Fruit fly (Drosophila melanogaster) whole organism, embryonic: ENCODE measurements around the gene Gr63a.

Source experiments
- Bdp1 ChIP-seq: fragments of 200-800 bp; sonication (Bioruptor generic); optimal IDR thresholded peaks from 3 replicates; lab custom pipeline; 2016; ENCODE audit warnings: missing biosample characterization, missing genetic modification characterization
- C15 ChIP-seq: fragments of 200-800 bp; sonication (Bioruptor generic); IDR thresholded peaks from 3 replicates; pipeline ENCODE4 v1.3.6; 2022; ENCODE audit warnings: missing biosample characterization, missing genetic modification characterization
- CG10147 ChIP-seq: fragments of 200-800 bp; sonication (Bioruptor generic); optimal IDR thresholded peaks from 2 replicates; lab custom pipeline; 2019; ENCODE audit warnings: missing biosample characterization, mild to moderate bottlenecking, missing genetic modification characterization, moderate library complexity
- CG10274 ChIP-seq: fragments of 200-800 bp; sonication (Bioruptor generic); optimal IDR thresholded peaks from 3 replicates; lab custom pipeline; 2017; ENCODE audit warnings: missing biosample characterization, mild to moderate bottlenecking, missing genetic modification characterization
- CG13894 ChIP-seq: fragments of 200-800 bp; sonication (Bioruptor generic); optimal IDR thresholded peaks from 3 replicates; lab custom pipeline; 2018; ENCODE audit warnings: missing biosample characterization, mild to moderate bottlenecking, missing genetic modification characterization, moderate library complexity
- CG14441 ChIP-seq: fragments of 200-800 bp; sonication (Bioruptor generic); IDR thresholded peaks from 2 replicates; pipeline ENCODE4 v1.3.6; 2022; ENCODE audit warnings: missing biosample characterization, missing genetic modification characterization
- CG15011 ChIP-seq: fragments of 200-800 bp; sonication (Bioruptor generic); optimal IDR thresholded peaks from 3 replicates; lab custom pipeline; 2018; ENCODE audit warnings: missing biosample characterization, mild to moderate bottlenecking, missing genetic modification characterization
- CG1647 ChIP-seq: fragments of 200-800 bp; sonication (Bioruptor generic); optimal IDR thresholded peaks from 3 replicates; lab custom pipeline; 2016; ENCODE audit warnings: missing biosample characterization, missing genetic modification characterization
- CG16813 ChIP-seq: fragments of 200-800 bp; sonication (Bioruptor generic); IDR thresholded peaks from 3 replicates; pipeline ENCODE4 v1.3.6; 2022; ENCODE audit warnings: missing biosample characterization, missing genetic modification characterization; ENCODE audit not compliant: partially characterized antibody
- CG16815 ChIP-seq: fragments of 200-800 bp; sonication (Bioruptor generic); optimal IDR thresholded peaks from 3 replicates; lab custom pipeline; 2017; ENCODE audit warnings: missing biosample characterization, mild to moderate bottlenecking, missing genetic modification characterization
- CG17328 ChIP-seq: fragments of 200-800 bp; sonication (Bioruptor generic); IDR thresholded peaks from 2 replicates; pipeline ENCODE4 v1.3.6; 2022; ENCODE audit warnings: missing biosample characterization, missing genetic modification characterization
- CG17359 ChIP-seq: fragments of 200-800 bp; sonication (Bioruptor generic); optimal IDR thresholded peaks from 3 replicates; lab custom pipeline; 2018; ENCODE audit warnings: missing biosample characterization, mild to moderate bottlenecking, missing genetic modification characterization, moderate library complexity
- CG17361 ChIP-seq: fragments of 200-800 bp; sonication (Bioruptor generic); IDR thresholded peaks from 3 replicates; pipeline ENCODE4 v1.3.6; 2022; ENCODE audit warnings: missing biosample characterization, missing genetic modification characterization
- CG2678 ChIP-seq: fragments of 200-800 bp; sonication (Bioruptor generic); optimal IDR thresholded peaks from 3 replicates; lab custom pipeline; 2019; ENCODE audit warnings: missing biosample characterization, mild to moderate bottlenecking, missing genetic modification characterization, moderate library complexity
- CG31365 ChIP-seq: fragments of 200-800 bp; sonication (Bioruptor generic); optimal IDR thresholded peaks from 2 replicates; lab custom pipeline; 2018; ENCODE audit warnings: missing biosample characterization, mild to moderate bottlenecking, missing genetic modification characterization
- CG33557 ChIP-seq: fragments of 200-800 bp; sonication (Bioruptor generic); optimal IDR thresholded peaks from 2 replicates; lab custom pipeline; 2019; ENCODE audit warnings: missing biosample characterization, mild to moderate bottlenecking, missing genetic modification characterization, moderate library complexity
- CG34224 ChIP-seq: fragments of 200-800 bp; sonication (Bioruptor generic); IDR thresholded peaks from 3 replicates; pipeline ENCODE4 v1.3.6; 2022; ENCODE audit warnings: missing biosample characterization, missing genetic modification characterization; ENCODE audit not compliant: partially characterized antibody
- CG4730 ChIP-seq: fragments of 200-800 bp; sonication (Bioruptor generic); IDR thresholded peaks from 2 replicates; pipeline ENCODE4 v1.3.6; 2022; ENCODE audit warnings: missing biosample characterization, missing genetic modification characterization
- CG5245 ChIP-seq: fragments of 200-800 bp; sonication (Bioruptor generic); optimal IDR thresholded peaks from 3 replicates; lab custom pipeline; 2016; ENCODE audit warnings: missing biosample characterization, missing genetic modification characterization
- CG6683 ChIP-seq: fragments of 200-800 bp; sonication (Bioruptor generic); optimal IDR thresholded peaks from 2 replicates; lab custom pipeline; 2017; ENCODE audit warnings: missing biosample characterization, mild to moderate bottlenecking, missing genetic modification characterization, missing genetic modification reagents
- CG7357 ChIP-seq: fragments of 200-800 bp; sonication (Bioruptor generic); IDR thresholded peaks from 3 replicates; pipeline ENCODE4 v1.3.6; 2022; ENCODE audit warnings: missing biosample characterization, missing genetic modification characterization
- CG8359 ChIP-seq: fragments of 200-800 bp; sonication (Bioruptor generic); optimal IDR thresholded peaks from 2 replicates; lab custom pipeline; 2017; ENCODE audit warnings: missing biosample characterization, mild to moderate bottlenecking, missing genetic modification characterization, borderline replicate concordance
- CG8765 ChIP-seq: fragments of 200-800 bp; sonication (Bioruptor generic); IDR thresholded peaks from 2 replicates; pipeline ENCODE4 v1.3.6; 2022; ENCODE audit warnings: missing biosample characterization, missing genetic modification characterization
- D19A ChIP-seq: fragments of 200-800 bp; optimal IDR thresholded peaks from 3 replicates; lab custom pipeline; 2019; ENCODE audit warnings: missing biosample characterization, mild to moderate bottlenecking, missing genetic modification characterization, moderate library complexity
- Elba2 ChIP-seq: fragments of 200-800 bp; sonication (Bioruptor generic); optimal IDR thresholded peaks from 3 replicates; lab custom pipeline; 2016; ENCODE audit warnings: missing biosample characterization, missing genetic modification characterization
- Fer1 ChIP-seq: fragments of 200-800 bp; sonication (Bioruptor generic); optimal IDR thresholded peaks from 2 replicates; lab custom pipeline; 2017; ENCODE audit warnings: missing biosample characterization, mild to moderate bottlenecking, missing genetic modification characterization
- Gug ChIP-seq: fragments of 200-800 bp; sonication (Bioruptor generic); IDR thresholded peaks from 4 replicates; pipeline ENCODE4 v1.3.6; 2022; ENCODE audit warnings: missing biosample characterization, missing genetic modification characterization
- ato ChIP-seq: fragments of 200-800 bp; sonication (Bioruptor generic); IDR thresholded peaks from 2 replicates; pipeline ENCODE4 v1.3.6; 2022; ENCODE audit warnings: missing biosample characterization, missing genetic modification characterization; ENCODE audit not compliant: partially characterized antibody
- btn ChIP-seq: fragments of 200-800 bp; sonication (Bioruptor generic); optimal IDR thresholded peaks from 2 replicates; lab custom pipeline; 2016; ENCODE audit warnings: missing biosample characterization, missing genetic modification characterization
- chinmo ChIP-seq: fragments of 200-800 bp; sonication (Bioruptor generic); IDR thresholded peaks from 4 replicates; pipeline ENCODE4 v1.3.6; 2022; ENCODE audit warnings: missing biosample characterization, missing genetic modification characterization; ENCODE audit not compliant: partially characterized antibody
- ci ChIP-seq: fragments of 200-800 bp; sonication (Bioruptor generic); IDR thresholded peaks from 3 replicates; pipeline ENCODE4 v1.3.6; 2022; ENCODE audit warnings: missing biosample characterization, missing genetic modification characterization
- gem ChIP-seq: fragments of 200-800 bp; sonication (Bioruptor generic); optimal IDR thresholded peaks from 2 replicates; lab custom pipeline; 2019; ENCODE audit warnings: missing biosample characterization, mild to moderate bottlenecking, missing genetic modification characterization, moderate library complexity
- gt ChIP-seq: fragments of 200-800 bp; sonication (Bioruptor generic); IDR thresholded peaks from 2 replicates; pipeline ENCODE4 v1.3.6; 2022; ENCODE audit warnings: missing biosample characterization, missing genetic modification characterization
- jing ChIP-seq: fragments of 200-800 bp; sonication (Bioruptor generic); optimal IDR thresholded peaks from 2 replicates; lab custom pipeline; 2018; ENCODE audit warnings: missing biosample characterization, mild to moderate bottlenecking, missing genetic modification characterization
- onecut ChIP-seq: fragments of 200-800 bp; sonication (Bioruptor generic); IDR thresholded peaks from 2 replicates; pipeline ENCODE4 v1.3.6; 2022; ENCODE audit warnings: missing biosample characterization, missing genetic modification characterization
- prd ChIP-seq, 3 experiments: fragments of >200 bp in 2 of 3; fragments of 200-800 bp in 1 of 3; sonication (Bioruptor generic) in 1 of 3; optimal IDR thresholded peaks in 2 of 3; IDR thresholded peaks in 1 of 3; 2 replicates in 2 of 3; 3 replicates in 1 of 3; pipeline versions ENCODE4 v1.3.6 to Lab custom; 2017 to 2022; ENCODE audit warnings: missing biosample characterization in 1 of 3, missing genetic modification characterization in 1 of 3
- pros ChIP-seq: fragments of 200-800 bp; sonication (Bioruptor generic); optimal IDR thresholded peaks from 3 replicates; lab custom pipeline; 2019; ENCODE audit warnings: missing biosample characterization, mild to moderate bottlenecking, missing genetic modification characterization, moderate library complexity
- rib ChIP-seq: fragments of 200-800 bp; sonication (Bioruptor generic); IDR thresholded peaks from 2 replicates; pipeline ENCODE4 v1.3.6; 2022; ENCODE audit warnings: missing biosample characterization, missing genetic modification characterization
- salm ChIP-seq: fragments of 200-800 bp; sonication (Bioruptor generic); optimal IDR thresholded peaks from 2 replicates; lab custom pipeline; 2018; ENCODE audit warnings: missing biosample characterization, mild to moderate bottlenecking, missing genetic modification characterization
- slou ChIP-seq: fragments of 200-800 bp; sonication (Bioruptor generic); optimal IDR thresholded peaks from 3 replicates; lab custom pipeline; 2016; ENCODE audit warnings: missing biosample characterization, missing genetic modification characterization
- sob ChIP-seq: fragments of 200-800 bp; sonication (Bioruptor generic); IDR thresholded peaks from 2 replicates; pipeline ENCODE4 v1.3.6; 2022; ENCODE audit warnings: missing biosample characterization, missing genetic modification characterization
- sqz ChIP-seq: fragments of 200-800 bp; sonication (Bioruptor generic); optimal IDR thresholded peaks from 3 replicates; lab custom pipeline; 2018; ENCODE audit warnings: missing biosample characterization, mild to moderate bottlenecking, missing genetic modification characterization
- ssp ChIP-seq: fragments of 200-800 bp; sonication (Bioruptor generic); IDR thresholded peaks from 2 replicates; pipeline ENCODE4 v1.3.6; 2022; ENCODE audit warnings: missing biosample characterization, missing genetic modification characterization
- stc ChIP-seq: fragments of 200-800 bp; sonication (Bioruptor generic); IDR thresholded peaks from 2 replicates; pipeline ENCODE4 v1.3.6; 2022; ENCODE audit warnings: missing biosample characterization, missing genetic modification characterization
- tgo ChIP-seq: fragments of 200-800 bp; sonication (Bioruptor generic); IDR thresholded peaks from 3 replicates; pipeline ENCODE4 v1.3.6; 2022; ENCODE audit warnings: missing biosample characterization, missing genetic modification characterization
- twi ChIP-seq: fragments of 200-800 bp; optimal IDR thresholded peaks from 2 replicates; lab custom pipeline; 2019; ENCODE audit warnings: missing biosample characterization, mild to moderate bottlenecking, missing genetic modification characterization, moderate library complexity
- tx ChIP-seq: fragments of 200-800 bp; sonication (Bioruptor generic); optimal IDR thresholded peaks from 2 replicates; lab custom pipeline; 2016; ENCODE audit warnings: missing biosample characterization, missing genetic modification characterization
- zfh2 ChIP-seq: fragments of 200-800 bp; sonication (Bioruptor generic); optimal IDR thresholded peaks from 2 replicates; lab custom pipeline; 2016; ENCODE audit warnings: missing biosample characterization, missing genetic modification characterization

Gene Gr63a

DNA sequence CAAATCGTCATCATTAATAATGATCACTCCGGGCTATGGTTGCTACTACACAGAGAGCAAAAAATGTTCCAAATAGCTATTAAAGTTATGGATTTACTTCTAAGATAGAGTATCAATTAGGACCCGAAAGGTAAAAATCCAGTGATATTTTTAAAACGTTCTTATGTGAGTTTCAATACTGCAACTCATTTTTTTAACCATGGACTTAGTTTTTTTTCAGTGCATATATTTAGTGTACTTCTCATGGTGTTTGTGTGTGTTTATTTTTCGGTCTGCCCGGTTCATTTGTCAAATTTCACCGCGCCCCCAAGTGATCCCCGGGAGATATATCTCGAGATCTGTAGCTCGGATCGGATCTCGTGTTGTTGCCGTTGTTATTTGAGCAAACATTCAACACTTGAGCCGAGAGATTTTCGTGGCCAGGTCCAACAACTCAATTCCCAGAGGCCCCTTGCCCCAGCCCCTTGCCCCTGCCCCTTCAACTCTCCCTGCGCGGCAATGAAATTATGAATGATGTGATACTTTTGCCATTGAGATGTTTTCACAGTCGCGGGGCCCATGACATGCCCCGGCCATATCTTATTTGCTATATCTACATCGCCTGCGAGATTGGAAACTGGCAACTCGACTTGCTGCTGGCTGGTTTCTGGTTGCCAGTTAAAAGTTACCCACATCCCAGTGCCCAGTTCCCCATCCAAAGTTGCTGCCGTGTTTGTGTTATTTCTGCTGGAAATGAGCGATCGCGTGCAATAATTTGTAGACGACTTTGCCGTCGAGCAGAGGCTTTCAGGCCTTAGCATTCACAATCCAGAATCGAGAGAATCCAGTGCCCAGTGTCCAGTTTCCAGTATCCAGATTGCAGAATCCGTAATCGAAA lies 33.7 kb downstream of the Gr63a start (continued):
- peak; percentile 72; the same call in 2 of the 3 replicates for TF ChIP-seq CG17361 (GFP tag; lab: Robert Waterston, UW)
- no peak for TF ChIP-seq C15 (GFP tag; lab: Robert Waterston, UW)
- peak; percentile 71 for TF ChIP-seq jing (GFP tag; lab: Kevin White, UChicago)
- peak; percentile 40 for TF ChIP-seq CG17359 (tag; lab: Kevin White, UChicago)
- no peak for TF ChIP-seq chinmo (GFP tag; lab: Robert Waterston, UW)
- 0 out of 2 replicates have a peak, but pooled peaks have one; percentile 10 for TF ChIP-seq CG14441 (GFP tag; lab: Robert Waterston, UW)
- TF ChIP-seq rib, result no peak
- peak; percentile 3 for TF ChIP-seq CG15011 (GFP tag; lab: Kevin White, UChicago)
- peak; percentile 38 for TF ChIP-seq ssp (GFP tag; lab: Robert Waterston, UW)
- peak; percentile 60 for TF ChIP-seq twi
- TF ChIP-seq CG13894 (tag; lab: Kevin White, UChicago), result peak; percentile 74
- no peak for TF ChIP-seq Gug (GFP tag; lab: Robert Waterston, UW)
- no peak for TF ChIP-seq CG4730 (GFP tag; lab: Robert Waterston, UW)
- no peak for TF ChIP-seq slou
- no peak for TF ChIP-seq CG34224 (GFP tag; lab: Robert Waterston, UW)
- peak; percentile 36 for TF ChIP-seq CG1647 (GFP tag; lab: Kevin White, UChicago)
- peak; percentile 73 for TF ChIP-seq CG2678 (tag; lab: Kevin White, UChicago)
- TF ChIP-seq prd (optimal IDR thresholded peaks at IDR 0.05; lab: Kevin White, UChicago), result no peak
- peak; percentile 74; the same call in 2 of the 3 replicates for TF ChIP-seq prd (GFP tag; IDR thresholded peaks at IDR 0.05; lab: Robert Waterston, UW)
- TF ChIP-seq tx (GFP tag; lab: Kevin White, UChicago), result peak; percentile 60
- no peak for TF ChIP-seq CG6683 (GFP tag; lab: Kevin White, UChicago)
- TF ChIP-seq CG17328, result peak; percentile 83; the same call in 1 of the 2 replicates
- no peak for TF ChIP-seq Elba2 (GFP tag; lab: Kevin White, UChicago)
- TF ChIP-seq CG31365 (tag; lab: Kevin White, UChicago), result no peak
- peak; percentile 51 for TF ChIP-seq CG5245 (GFP tag; lab: Kevin White, UChicago)
- TF ChIP-seq CG16813 (GFP tag; lab: Robert Waterston, UW), result no peak
- peak; percentile 65 for TF ChIP-seq btn
- peak; percentile 43 for TF ChIP-seq CG8359 (GFP tag; lab: Kevin White, UChicago)
- peak; percentile 39 for TF ChIP-seq Bdp1 (GFP tag; lab: Kevin White, UChicago)
- TF ChIP-seq CG10147 (GFP tag; lab: Kevin White, UChicago), result no peak
- TF ChIP-seq sqz (GFP tag; lab: Kevin White, UChicago), result peak; percentile 21
- TF ChIP-seq salm (tag; lab: Kevin White, UChicago), result peak; percentile 9
- TF ChIP-seq tgo (GFP tag; lab: Robert Waterston, UW), result peak; percentile 51; the same call in 1 of the 3 replicates
- TF ChIP-seq ato, result no peak
- TF ChIP-seq CG8765 (GFP tag; lab: Robert Waterston, UW), result peak; percentile 22
- peak; percentile 50; the same call in 1 of the 3 replicates for TF ChIP-seq CG7357 (GFP tag; lab: Robert Waterston, UW)
- TF ChIP-seq D19A, result peak; percentile 87
- peak; percentile 59 for TF ChIP-seq onecut (GFP tag; lab: Robert Waterston, UW)
- TF ChIP-seq zfh2 (GFP tag; lab: Kevin White, UChicago), result no peak
- TF ChIP-seq gem, result peak; percentile 81
- TF ChIP-seq gt (GFP tag; lab: Robert Waterston, UW), result no peak
- peak; percentile 80 for TF ChIP-seq ci (GFP tag; lab: Robert Waterston, UW)
- peak; percentile 79 for TF ChIP-seq CG16815 (GFP tag; lab: Kevin White, UChicago)
- TF ChIP-seq CG10274, result no peak
- TF ChIP-seq Fer1 (GFP tag; lab: Kevin White, UChicago), result no peak
- 0 out of 2 replicates have a peak, but pooled peaks have one; percentile 24 for TF ChIP-seq stc
- TF ChIP-seq pros (GFP tag; lab: Kevin White, UChicago), result no peak
- no peak; the same call in 1 of the 2 replicates for TF ChIP-seq sob (GFP tag; lab: Robert Waterston, UW)
- peak; percentile 79 for TF ChIP-seq CG33557 (GFP tag; lab: Kevin White, UChicago)
